Worm (Caenorhabditis elegans) whole organism, mixed stage, embryonic: ENCODE results near the gene Y17G7B.17.

Experiments
- M03D4.4 ChIP-seq: sonication (generic microtip); optimal IDR thresholded peaks from 2 replicates; lab custom pipeline; 2017; ENCODE audit warnings: mild to moderate bottlenecking, missing genetic modification characterization, missing compliant biosample characterization
- ces-1 ChIP-seq: fragments of 150-350 bp; optimal IDR thresholded peaks from 2 replicates; lab custom pipeline; 2014; ENCODE audit warnings: missing biosample characterization, missing genetic modification reagents, missing genetic modification characterization
- drap-1 ChIP-seq: fragments of 200-800 bp; sonication (Bioruptor generic); optimal IDR thresholded peaks from 3 replicates; lab custom pipeline; 2018; ENCODE audit warnings: mild to moderate bottlenecking, missing genetic modification characterization, missing compliant biosample characterization
- elt-3 ChIP-seq: fragments of 150-350 bp; optimal IDR thresholded peaks from 2 replicates; lab custom pipeline; 2014; ENCODE audit warnings: missing biosample characterization, missing genetic modification characterization
- lin-13 ChIP-seq: fragments of 150-350 bp; optimal IDR thresholded peaks from 2 replicates; lab custom pipeline; 2014; ENCODE audit warnings: missing biosample characterization, missing genetic modification characterization
- lsy-2 ChIP-seq: fragments of 150-350 bp; optimal IDR thresholded peaks from 2 replicates; lab custom pipeline; 2014; ENCODE audit warnings: missing biosample characterization, missing genetic modification characterization
- mep-1 ChIP-seq: fragments of 150-350 bp; optimal IDR thresholded peaks from 2 replicates; lab custom pipeline; 2017; ENCODE audit warnings: missing biosample characterization, missing genetic modification reagents, missing genetic modification characterization, inconsistent platforms
- pha-4 ChIP-seq: fragments of 150-350 bp; optimal IDR thresholded peaks from 2 replicates; lab custom pipeline; 2018; ENCODE audit warnings: missing biosample characterization, missing genetic modification reagents, missing genetic modification characterization
- snpc-4 ChIP-seq: fragments of 150-350 bp; optimal IDR thresholded peaks from 2 replicates; lab custom pipeline; 2014; ENCODE audit warnings: missing biosample characterization, missing genetic modification characterization
- unc-39 ChIP-seq: fragments of 150-350 bp; optimal IDR thresholded peaks from 2 replicates; lab custom pipeline; 2014; ENCODE audit warnings: missing biosample characterization, missing genetic modification characterization
- unc-62 ChIP-seq: fragments of 150-350 bp; optimal IDR thresholded peaks from 2 replicates; lab custom pipeline; 2014; ENCODE audit warnings: missing biosample characterization, missing genetic modification reagents, missing genetic modification characterization
- zip-8 ChIP-seq: fragments of 150-350 bp; optimal IDR thresholded peaks from 2 replicates; lab custom pipeline; 2014; ENCODE audit warnings: missing biosample characterization, missing genetic modification characterization
- ztf-11 ChIP-seq: fragments of 150-350 bp; optimal IDR thresholded peaks from 2 replicates; lab custom pipeline; 2014; ENCODE audit warnings: missing biosample characterization, missing genetic modification characterization

- TF ChIP-seq pha-4 (no peak), snpc-4 (tag; lab: Kevin White, UChicago) (no peak), ces-1 (GFP tag; lab: Kevin White, UChicago) (no peak), drap-1 (GFP tag; lab: Kevin White, UChicago) (no peak), M03D4.4 (tag; lab: Kevin White, UChicago) (no peak), ztf-11 (tag; lab: Kevin White, UChicago) (no peak), zip-8 (no peak), unc-62 (GFP tag; lab: Kevin White, UChicago) (no peak), unc-39 (tag; lab: Kevin White, UChicago) (no peak), lsy-2 (tag; lab: Kevin White, UChicago) (no peak), elt-3 (tag; lab: Kevin White, UChicago) (no peak), lin-13 (tag; lab: Kevin White, UChicago) (no peak), mep-1 (tag; lab: Kevin White, UChicago) (no peak)
These were observed 45.6 kb downstream of the Y17G7B.17 start for ce11 chrII:12054150-12054549.
